Worm (Caenorhabditis elegans) whole organism, late embryonic: ENCODE data around the gene cdka-1.

Experiments
- ceh-14 ChIP-seq: sonication (generic microtip); optimal IDR thresholded peaks from 2 replicates; lab custom pipeline; 2016; ENCODE audit warnings: missing genotype, missing genetic modification characterization, missing compliant biosample characterization
- ceh-19 ChIP-seq: fragments of 200-800 bp; sonication (Bioruptor generic); optimal IDR thresholded peaks from 2 replicates; lab custom pipeline; 2018; ENCODE audit warnings: mild to moderate bottlenecking, missing genetic modification characterization, missing compliant biosample characterization
- ceh-2 ChIP-seq: sonication (generic microtip); optimal IDR thresholded peaks from 2 replicates; lab custom pipeline; 2016; ENCODE audit warnings: missing genotype, missing genetic modification characterization, missing compliant biosample characterization
- ceh-22 ChIP-seq: sonication (generic microtip); optimal IDR thresholded peaks from 2 replicates; lab custom pipeline; 2017; ENCODE audit warnings: missing biosample characterization, missing genetic modification characterization
- ceh-24 ChIP-seq: sonication (generic microtip); optimal IDR thresholded peaks from 2 replicates; lab custom pipeline; 2016; ENCODE audit warnings: mild to moderate bottlenecking, missing genetic modification characterization, missing compliant biosample characterization
- ceh-31 ChIP-seq: sonication (generic microtip); optimal IDR thresholded peaks from 2 replicates; lab custom pipeline; 2016; ENCODE audit warnings: missing genetic modification characterization, missing compliant biosample characterization
- ceh-34 ChIP-seq: sonication (generic microtip); optimal IDR thresholded peaks from 2 replicates; lab custom pipeline; 2016; ENCODE audit warnings: mild to moderate bottlenecking, missing genetic modification characterization, missing compliant biosample characterization
- ceh-48 ChIP-seq: sonication (generic microtip); optimal IDR thresholded peaks from 2 replicates; lab custom pipeline; 2016; ENCODE audit warnings: missing genetic modification characterization, inconsistent platforms, missing compliant biosample characterization
- che-1 ChIP-seq: sonication (generic microtip); optimal IDR thresholded peaks from 2 replicates; lab custom pipeline; 2016; ENCODE audit warnings: mild to moderate bottlenecking, missing genetic modification characterization, missing compliant biosample characterization
- dve-1 ChIP-seq: sonication (generic microtip); optimal IDR thresholded peaks from 2 replicates; lab custom pipeline; 2017; ENCODE audit warnings: antibody characterized with exemption, mild to moderate bottlenecking, missing genetic modification characterization, missing compliant biosample characterization
- elt-2 ChIP-seq: sonication (generic microtip); optimal IDR thresholded peaks from 2 replicates; lab custom pipeline; 2016; ENCODE audit warnings: missing genetic modification reagents, missing genetic modification characterization, missing compliant biosample characterization
- elt-4 ChIP-seq: sonication (generic microtip); optimal IDR thresholded peaks from 2 replicates; lab custom pipeline; 2016; ENCODE audit warnings: missing genetic modification characterization, missing compliant biosample characterization
- fax-1 ChIP-seq: sonication (generic microtip); optimal IDR thresholded peaks from 2 replicates; lab custom pipeline; 2016; ENCODE audit warnings: missing genotype, missing genetic modification characterization, missing compliant biosample characterization
- fkh-10 ChIP-seq: fragments of 150-350 bp; optimal IDR thresholded peaks from 2 replicates; lab custom pipeline; 2014; ENCODE audit warnings: missing biosample characterization, missing genetic modification reagents, missing genetic modification characterization
- gmeb-2 ChIP-seq: sonication (generic microtip); optimal IDR thresholded peaks from 2 replicates; lab custom pipeline; 2016; ENCODE audit warnings: missing genetic modification characterization, inconsistent platforms, missing compliant biosample characterization
- hlh-13 ChIP-seq: fragments of 200-800 bp; sonication (Bioruptor generic); optimal IDR thresholded peaks from 2 replicates; lab custom pipeline; 2018; ENCODE audit warnings: mild to moderate bottlenecking, missing genetic modification characterization, missing compliant biosample characterization
- hlh-15 ChIP-seq: sonication (generic microtip); optimal IDR thresholded peaks from 2 replicates; lab custom pipeline; 2016; ENCODE audit warnings: missing genetic modification characterization, missing compliant biosample characterization
- hlh-6 ChIP-seq: sonication (generic microtip); optimal IDR thresholded peaks from 2 replicates; lab custom pipeline; 2016; ENCODE audit warnings: missing genotype, missing genetic modification characterization, missing compliant biosample characterization
- lim-6 ChIP-seq: sonication (generic microtip); optimal IDR thresholded peaks from 2 replicates; lab custom pipeline; 2016; ENCODE audit warnings: missing genetic modification characterization, missing compliant biosample characterization
- lin-11 ChIP-seq: fragments of 200-800 bp; sonication (Bioruptor generic); optimal IDR thresholded peaks from 2 replicates; lab custom pipeline; 2018; ENCODE audit warnings: mild to moderate bottlenecking, missing genetic modification characterization, missing compliant biosample characterization
- madf-2 ChIP-seq: sonication (generic microtip); optimal IDR thresholded peaks from 2 replicates; lab custom pipeline; 2017; ENCODE audit warnings: missing genetic modification characterization, missing compliant biosample characterization
- mec-3 ChIP-seq: sonication (generic microtip); optimal IDR thresholded peaks from 2 replicates; lab custom pipeline; 2016; ENCODE audit warnings: borderline replicate concordance, missing genetic modification characterization, missing compliant biosample characterization
- nfya-1 ChIP-seq: sonication (generic microtip); optimal IDR thresholded peaks from 2 replicates; lab custom pipeline; 2017; ENCODE audit warnings: missing genetic modification characterization, mild to moderate bottlenecking, missing compliant biosample characterization, antibody characterized with exemption, moderate library complexity
- nhr-11 ChIP-seq: fragments of 150-350 bp; optimal IDR thresholded peaks from 2 replicates; lab custom pipeline; 2014; ENCODE audit warnings: missing biosample characterization, missing genetic modification characterization
- nhr-232 ChIP-seq: sonication (generic microtip); optimal IDR thresholded peaks from 2 replicates; lab custom pipeline; 2016; ENCODE audit warnings: missing genetic modification characterization, missing compliant biosample characterization
- odd-2 ChIP-seq: sonication (generic microtip); optimal IDR thresholded peaks from 2 replicates; lab custom pipeline; 2017; ENCODE audit warnings: antibody characterized with exemption, mild to moderate bottlenecking, missing genetic modification characterization, missing compliant biosample characterization
- pat-9 ChIP-seq: fragments of 200-800 bp; sonication (Bioruptor generic); optimal IDR thresholded peaks from 2 replicates; lab custom pipeline; 2018; ENCODE audit warnings: mild to moderate bottlenecking, missing genetic modification characterization, moderate library complexity, missing compliant biosample characterization
- pha-4 ChIP-seq: fragments of 150-350 bp; optimal IDR thresholded peaks from 2 replicates; lab custom pipeline; 2018; ENCODE audit warnings: missing biosample characterization, missing genetic modification reagents, missing genetic modification characterization
- rnt-1 ChIP-seq: sonication (generic microtip); optimal IDR thresholded peaks from 2 replicates; lab custom pipeline; 2016; ENCODE audit warnings: missing genetic modification characterization, missing compliant biosample characterization
- sdc-2 ChIP-seq: sonication (generic microtip); optimal IDR thresholded peaks from 2 replicates; lab custom pipeline; 2016; ENCODE audit warnings: missing genotype, missing genetic modification characterization, missing compliant biosample characterization
- sox-2 ChIP-seq: fragments of 200-800 bp; sonication (Bioruptor generic); IDR thresholded peaks from 2 replicates; pipeline ENCODE4 v1.3.6; 2022; ENCODE audit warnings: missing genetic modification reagents, missing genetic modification characterization, missing compliant biosample characterization
- sox-4 ChIP-seq: sonication (generic microtip); optimal IDR thresholded peaks from 2 replicates; lab custom pipeline; 2017; ENCODE audit warnings: mild to moderate bottlenecking, missing genetic modification characterization, inconsistent platforms, missing compliant biosample characterization
- tbx-7 ChIP-seq: sonication (generic microtip); optimal IDR thresholded peaks from 2 replicates; lab custom pipeline; 2016; ENCODE audit warnings: missing genotype, missing genetic modification characterization, missing compliant biosample characterization
- unc-42 ChIP-seq: sonication (generic microtip); optimal IDR thresholded peaks from 2 replicates; lab custom pipeline; 2016; ENCODE audit warnings: missing genotype, missing genetic modification characterization, missing compliant biosample characterization
- unc-55 ChIP-seq: sonication (generic microtip); optimal IDR thresholded peaks from 2 replicates; lab custom pipeline; 2017; ENCODE audit warnings: missing biosample characterization, missing genetic modification reagents, missing genetic modification characterization

Gene cdka-1

ce11 chrIII:4697819-4698218 is 39.2 kb downstream of the cdka-1 start, which contains the start of gene dnj-18:
TSS of gene dnj-18 (plus strand) at chrIII:4698119.
- TF ChIP-seq nhr-232 (no peak), ceh-31 (tag; lab: Kevin White, UChicago) (no peak), odd-2 (tag; lab: Kevin White, UChicago) (no peak), hlh-6 (tag; lab: Kevin White, UChicago) (no peak), nfya-1 (no peak), ceh-24 (tag; lab: Kevin White, UChicago) (no peak), ceh-34 (no peak), lin-11 (tag; lab: Kevin White, UChicago) (no peak), pat-9 (no peak), ceh-22 (tag; lab: Kevin White, UChicago) (no peak)
- TF ChIP-seq, all 69 proteins: peak for 0

- no peak for TF ChIP-seq ceh-22 (tag; lab: Kevin White, UChicago)
- TF ChIP-seq gmeb-2, result no peak
- no peak for TF ChIP-seq nhr-11 (tag; lab: Kevin White, UChicago)
- TF ChIP-seq rnt-1 (tag; lab: Kevin White, UChicago), result no peak
- TF ChIP-seq hlh-15, result no peak
- TF ChIP-seq madf-2, result no peak
- TF ChIP-seq hlh-13 (GFP tag; lab: Kevin White, UChicago), result no peak
- no peak for TF ChIP-seq ceh-2 (tag; lab: Kevin White, UChicago)
- TF ChIP-seq ceh-19 (GFP tag; lab: Kevin White, UChicago), result no peak
- no peak for TF ChIP-seq che-1 (tag; lab: Kevin White, UChicago)
Measured at ce11 chrIII:4699922-4700321, 41.3 kb downstream of the cdka-1 start, which contains the start of gene sel-13. TSS of gene sel-13 (minus strand) at chrIII:4700224.

- TF ChIP-seq ceh-2 (tag; lab: Kevin White, UChicago) (no peak), unc-42 (tag; lab: Kevin White, UChicago) (peak; percentile 18)
Measured at ce11 chrIII:4703932-4704454, 45.4 kb downstream of the cdka-1 start, which contains the start of the genes clp-2 and mrpl-16. TSS of gene clp-2 (minus strand) at chrIII:4704025. TSS of gene mrpl-16 (plus strand) at chrIII:4704404.

ce11 chrIII:4705207-4705606 is 46.6 kb downstream of the cdka-1 start, which contains the start of gene pgap-2:
TSS of gene pgap-2 (plus strand) at chrIII:4705507.
- TF ChIP-seq ceh-22 (tag; lab: Kevin White, UChicago) (no peak), ceh-48 (tag; lab: Kevin White, UChicago) (no peak), fkh-10 (GFP tag; lab: Kevin White, UChicago) (no peak), elt-2 (tag; lab: Kevin White, UChicago) (no peak), mec-3 (tag; lab: Kevin White, UChicago) (no peak)

- TF ChIP-seq nhr-232 (no peak), rnt-1 (tag; lab: Kevin White, UChicago) (no peak)
Measured at ce11 chrIII:4706678-4707077, 48.1 kb downstream of the cdka-1 start, which contains the start of gene T04A8.13. TSS of gene T04A8.13 (plus strand) at chrIII:4706978.

ce11 chrIII:4708909-4709308 is 50.3 kb downstream of the cdka-1 start, which contains the start of gene T04A8.18:
TSS of gene T04A8.18 (plus strand) at chrIII:4709209.
- TF ChIP-seq lim-6, result no peak
- no peak for TF ChIP-seq elt-4 (tag; lab: Kevin White, UChicago)
- TF ChIP-seq sox-4 (tag; lab: Kevin White, UChicago), result no peak
- no peak for TF ChIP-seq fax-1 (tag; lab: Kevin White, UChicago)
- no peak for TF ChIP-seq pha-4
- TF ChIP-seq dve-1 (tag; lab: Kevin White, UChicago), result no peak
- no peak for TF ChIP-seq sox-2 (GFP tag; lab: Robert Waterston, UW)
- no peak for TF ChIP-seq sdc-2 (tag; lab: Kevin White, UChicago)
- TF ChIP-seq rnt-1 (tag; lab: Kevin White, UChicago), result no peak
- no peak for TF ChIP-seq unc-55 (GFP tag; lab: Kevin White, UChicago)
- no peak for TF ChIP-seq ceh-14 (tag; lab: Kevin White, UChicago)
- no peak for TF ChIP-seq pat-9
- TF ChIP-seq tbx-7, result no peak
